Worm (Caenorhabditis elegans): Measurements from ENCODE around the gene C50A2.7.

- TF ChIP-seq bed-3 (GFP tag; optimal IDR thresholded peaks at IDR 0.05) (no peak), nhr-12 (tag; optimal IDR thresholded peaks at IDR 0.05) (no peak), zip-8 (tag; optimal IDR thresholded peaks at IDR 0.05) (no peak), pha-4 (tag; optimal IDR thresholded peaks at IDR 0.05) (no peak), mep-1 (tag; optimal IDR thresholded peaks at IDR 0.05) (no peak), ces-1 (GFP tag; optimal IDR thresholded peaks at IDR 0.05) (no peak), nhr-237 (tag; optimal IDR thresholded peaks at IDR 0.05) (no peak), elt-3 (tag; optimal IDR thresholded peaks at IDR 0.05) (no peak), lin-13 (tag; optimal IDR thresholded peaks at IDR 0.05) (no peak), snpc-4 (tag; optimal IDR thresholded peaks at IDR 0.05) (no peak), unc-62 (GFP tag; optimal IDR thresholded peaks at IDR 0.05) (no peak), nhr-76 (tag; optimal IDR thresholded peaks at IDR 0.05) (no peak), unc-39 (tag; optimal IDR thresholded peaks at IDR 0.05) (no peak), ztf-11 (tag; optimal IDR thresholded peaks at IDR 0.05) (no peak)
Measured at ce11 chrIV:1148425-1149151, 14.6 kb upstream of the C50A2.7 start.
